Worm (Caenorhabditis elegans) whole organism, L2 larva: ENCODE data around the gene cdh-1.
A peak's percentile ranks its signal among the peaks of the same experiment; 100 is the strongest.

Source experiments
- alr-1 ChIP-seq: fragments of 150-350 bp; optimal IDR thresholded peaks from 2 replicates; lab custom pipeline; 2014; ENCODE audit warnings: missing biosample characterization, missing genetic modification characterization
- ama-1 ChIP-seq: fragments of 150-350 bp; optimal IDR thresholded peaks from 2 replicates; lab custom pipeline; 2018; ENCODE audit warnings: inconsistent platforms
- ceh-82 ChIP-seq: fragments of 150-350 bp; optimal IDR thresholded peaks from 2 replicates; lab custom pipeline; 2014; ENCODE audit warnings: missing biosample characterization, missing genetic modification characterization
- elt-3 ChIP-seq: sonication (generic microtip); optimal IDR thresholded peaks from 2 replicates; lab custom pipeline; 2017; ENCODE audit warnings: missing biosample characterization, missing genetic modification characterization
- lsy-2 ChIP-seq, 2 experiments: fragments of 150-350 bp in 1 of 2; sonication (generic microtip) in 1 of 2; optimal IDR thresholded peaks; 2 replicates each; lab custom pipeline; 2014 to 2017; ENCODE audit warnings: missing biosample characterization in 2 of 2, missing genetic modification characterization in 2 of 2
- mbf-1 ChIP-seq: sonication (generic microtip); optimal IDR thresholded peaks from 2 replicates; lab custom pipeline; 2017; ENCODE audit warnings: missing biosample characterization, missing genetic modification characterization
- nhr-12 ChIP-seq: fragments of 150-350 bp; optimal IDR thresholded peaks from 2 replicates; lab custom pipeline; 2014; ENCODE audit warnings: missing biosample characterization, missing genetic modification characterization
- nhr-25 ChIP-seq: fragments of 150-350 bp; sonication (generic microtip); optimal IDR thresholded peaks from 3 replicates; lab custom pipeline; 2014; ENCODE audit warnings: missing biosample characterization, missing genetic modification characterization
- sma-3 ChIP-seq: sonication (generic microtip); optimal IDR thresholded peaks from 2 replicates; lab custom pipeline; 2016; ENCODE audit warnings: missing genetic modification reagents, missing genetic modification characterization, missing compliant biosample characterization
- unc-39 ChIP-seq: fragments of 150-350 bp; optimal IDR thresholded peaks from 2 replicates; lab custom pipeline; 2014; ENCODE audit warnings: missing biosample characterization, missing genetic modification characterization
- unc-62 ChIP-seq: fragments of 150-350 bp; optimal IDR thresholded peaks from 2 replicates; lab custom pipeline; 2014; ENCODE audit warnings: missing biosample characterization, missing genetic modification reagents, missing genetic modification characterization
- zag-1 ChIP-seq: fragments of 150-350 bp; optimal IDR thresholded peaks from 2 replicates; lab custom pipeline; 2014; ENCODE audit warnings: missing biosample characterization, missing genetic modification characterization
- ztf-1 ChIP-seq: fragments of 200-800 bp; sonication (Bioruptor generic); conservative IDR thresholded peaks from 2 replicates; pipeline ENCODE4 v1.3.6; 2022; ENCODE audit warnings: missing genetic modification characterization, missing compliant biosample characterization
- ztf-11 ChIP-seq: sonication (generic microtip); optimal IDR thresholded peaks from 2 replicates; lab custom pipeline; 2017; ENCODE audit warnings: missing biosample characterization, missing genetic modification characterization

- peak; percentile 70 to 90 for TF ChIP-seq lsy-2 (tag; optimal IDR thresholded peaks at IDR 0.05; lab: Kevin White, UChicago)
- no peak for TF ChIP-seq unc-62 (GFP tag; lab: Kevin White, UChicago)
- no peak for TF ChIP-seq ceh-82
- peak; percentile 70 for TF ChIP-seq zag-1
- TF ChIP-seq ztf-11 (tag; lab: Kevin White, UChicago) = no peak
- TF ChIP-seq ama-1 (lab: Kevin White, UChicago) = no peak
- TF ChIP-seq nhr-12 = no peak
- TF ChIP-seq mbf-1 = no peak
- no peak for TF ChIP-seq ztf-1 (GFP tag; lab: Robert Waterston, UW)
- no peak for TF ChIP-seq unc-39 (tag; lab: Kevin White, UChicago)
- TF ChIP-seq nhr-25 (tag; lab: Kevin White, UChicago) = peak; percentile 56
- TF ChIP-seq alr-1 (tag; lab: Kevin White, UChicago) = no peak
- TF ChIP-seq sma-3 = peak; percentile 80
- TF ChIP-seq elt-3 (tag; lab: Kevin White, UChicago) = no peak
These were observed 55.8 kb downstream of the cdh-1 start for ce11 chrIII:2966462-2966861.
